Worm (Caenorhabditis elegans) whole organism, L2 larva: ENCODE data around the gene hrg-1.

ENCODE experiments used
- C34F6.9 ChIP-seq: fragments of 150-350 bp; optimal IDR thresholded peaks from 2 replicates; lab custom pipeline; 2014; ENCODE audit warnings: missing biosample characterization, missing genetic modification characterization
- F13H6.1 ChIP-seq: sonication (generic microtip); optimal IDR thresholded peaks from 2 replicates; lab custom pipeline; 2016; ENCODE audit warnings: missing genetic modification characterization, missing compliant biosample characterization
- blmp-1 ChIP-seq: sonication (generic microtip); optimal IDR thresholded peaks from 2 replicates; lab custom pipeline; 2017; ENCODE audit warnings: missing genetic modification characterization, mild to moderate bottlenecking, missing compliant biosample characterization, antibody characterized with exemption, moderate library complexity; ENCODE audit not compliant: insufficient read depth
- fos-1 ChIP-seq: fragments of 150-350 bp; optimal IDR thresholded peaks from 2 replicates; lab custom pipeline; 2014; ENCODE audit warnings: missing biosample characterization, missing genetic modification characterization
- unc-62 ChIP-seq: fragments of 150-350 bp; optimal IDR thresholded peaks from 2 replicates; lab custom pipeline; 2014; ENCODE audit warnings: missing biosample characterization, missing genetic modification reagents, missing genetic modification characterization
- ztf-11 ChIP-seq: sonication (generic microtip); optimal IDR thresholded peaks from 2 replicates; lab custom pipeline; 2017; ENCODE audit warnings: missing biosample characterization, missing genetic modification characterization

DNA sequence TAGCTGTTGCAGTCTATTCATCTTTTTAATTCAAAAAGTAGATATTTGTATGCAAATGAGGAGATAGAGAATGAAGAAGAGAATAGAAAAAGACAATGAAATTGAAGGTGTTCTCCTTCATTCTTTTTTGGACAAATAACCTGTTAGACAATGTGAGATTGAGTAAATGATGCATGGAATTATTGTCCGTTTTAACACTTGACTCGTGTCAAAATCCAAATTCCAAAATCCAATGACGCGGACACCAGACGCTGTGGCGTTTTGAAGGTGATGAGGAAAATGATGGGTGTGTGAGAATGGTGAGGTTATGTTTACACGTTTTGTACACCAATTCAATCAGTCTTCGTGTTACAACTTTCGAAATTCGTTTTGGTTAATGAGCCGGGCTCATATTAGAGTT is 36.9 kb downstream of the hrg-1 start:
- TF ChIP-seq C34F6.9 (tag; lab: Kevin White, UChicago) (no peak), F13H6.1 (tag; lab: Kevin White, UChicago) (no peak), unc-62 (GFP tag; lab: Kevin White, UChicago) (no peak), blmp-1 (tag; lab: Kevin White, UChicago) (no peak), fos-1 (tag; lab: Kevin White, UChicago) (no peak), ztf-11 (no peak)
